Worm (Caenorhabditis elegans) whole organism, L1 larva: ENCODE measurements around the gene Y110A2AL.4.

Experiments used
- C04F5.9 ChIP-seq: sonication (generic microtip); optimal IDR thresholded peaks from 2 replicates; lab custom pipeline; 2016; ENCODE audit warnings: missing genetic modification characterization, missing compliant biosample characterization
- C16A3.4 ChIP-seq: fragments of 150-350 bp; optimal IDR thresholded peaks from 2 replicates; lab custom pipeline; 2014; ENCODE audit warnings: missing biosample characterization, missing genetic modification characterization
- C34B4.2 ChIP-seq: sonication (generic microtip); optimal IDR thresholded peaks from 2 replicates; lab custom pipeline; 2017; ENCODE audit warnings: mild to moderate bottlenecking, missing genetic modification characterization, missing compliant biosample characterization
- Y116A8C.19 ChIP-seq: sonication (generic microtip); optimal IDR thresholded peaks from 2 replicates; lab custom pipeline; 2016; ENCODE audit warnings: missing compliant biosample characterization, missing genetic modification characterization, borderline replicate concordance
- aha-1 ChIP-seq: fragments of 150-350 bp; optimal IDR thresholded peaks from 2 replicates; lab custom pipeline; 2014; ENCODE audit warnings: missing biosample characterization, missing genetic modification characterization
- alr-1 ChIP-seq: fragments of 200-800 bp; sonication (Bioruptor generic); optimal IDR thresholded peaks from 2 replicates; lab custom pipeline; 2018; ENCODE audit warnings: borderline replicate concordance, mild to moderate bottlenecking, missing genetic modification characterization, missing compliant biosample characterization
- aly-2 ChIP-seq: fragments of 150-350 bp; optimal IDR thresholded peaks from 2 replicates; lab custom pipeline; 2014; ENCODE audit warnings: missing biosample characterization, missing genetic modification characterization
- ceh-82 ChIP-seq, 3 experiments: fragments of 150-350 bp in 1 of 3; sonication (generic microtip) in 2 of 3; optimal IDR thresholded peaks; 2 replicates each; lab custom pipeline; 2014 to 2017; ENCODE audit warnings: missing biosample characterization in 3 of 3, missing genetic modification characterization in 3 of 3
- ceh-88 ChIP-seq: fragments of 200-800 bp; sonication (Bioruptor generic); IDR thresholded peaks from 2 replicates; pipeline ENCODE4 v1.3.6; 2022; ENCODE audit warnings: missing genetic modification characterization, missing compliant biosample characterization
- ces-1 ChIP-seq: fragments of 150-350 bp; optimal IDR thresholded peaks from 2 replicates; lab custom pipeline; 2014; ENCODE audit warnings: missing biosample characterization, missing genetic modification reagents, missing genetic modification characterization
- dpl-1 ChIP-seq, 3 experiments: fragments of 150-350 bp in 2 of 3; sonication (generic microtip) in 1 of 3; optimal IDR thresholded peaks; 2 replicates each; lab custom pipeline; 2014 to 2017; ENCODE audit warnings: missing biosample characterization in 3 of 3, missing genetic modification characterization in 3 of 3, missing genetic modification reagents in 3 of 3
- dsc-1 ChIP-seq: sonication (generic microtip); optimal IDR thresholded peaks from 2 replicates; lab custom pipeline; 2016; ENCODE audit warnings: mild to moderate bottlenecking, missing genetic modification characterization, missing compliant biosample characterization
- efl-1 ChIP-seq, 4 experiments: fragments of 150-350 bp; optimal IDR thresholded peaks in 3 of 4; peaks in 1 of 4; 1 replicate in 1 of 4; 2 replicates in 3 of 4; lab custom pipeline; 2014; ENCODE audit warnings: missing biosample characterization in 2 of 4, missing genetic modification characterization in 2 of 4, missing genetic modification reagents in 2 of 4
- efl-3 ChIP-seq: fragments of 200-800 bp; sonication (Bioruptor generic); optimal IDR thresholded peaks from 2 replicates; lab custom pipeline; 2018; ENCODE audit warnings: mild to moderate bottlenecking, missing genetic modification characterization, missing compliant biosample characterization
- egl-27 ChIP-seq, 2 experiments: fragments of 150-350 bp in 1 of 2; sonication (generic microtip); optimal IDR thresholded peaks; 3 replicates each; lab custom pipeline; 2017 to 2018; ENCODE audit warnings: missing biosample characterization in 2 of 2, missing genetic modification characterization in 2 of 2, missing genetic modification reagents in 2 of 2
- elt-2 ChIP-seq: sonication (generic microtip); optimal IDR thresholded peaks from 2 replicates; lab custom pipeline; 2016; ENCODE audit warnings: missing genetic modification characterization, mild to moderate bottlenecking, inconsistent platforms, missing compliant biosample characterization, missing genetic modification reagents
- elt-3 ChIP-seq, 6 experiments: fragments of 150-350 bp in 1 of 6; sonication (generic microtip); optimal IDR thresholded peaks; 2 replicates each; lab custom pipeline; 2017 to 2018; ENCODE audit warnings: missing biosample characterization in 6 of 6, missing genetic modification characterization in 6 of 6, inconsistent platforms in 1 of 6
- ets-5 ChIP-seq: fragments of 200-800 bp; sonication (Bioruptor generic); IDR thresholded peaks from 2 replicates; pipeline ENCODE4 v1.3.6; 2022; ENCODE audit warnings: missing genetic modification characterization, missing compliant biosample characterization
- fkh-10 ChIP-seq: sonication (generic microtip); optimal IDR thresholded peaks from 2 replicates; lab custom pipeline; 2017; ENCODE audit warnings: missing biosample characterization, missing genetic modification reagents, missing genetic modification characterization
- fkh-8 ChIP-seq: sonication (generic microtip); optimal IDR thresholded peaks from 2 replicates; lab custom pipeline; 2016; ENCODE audit warnings: mild to moderate bottlenecking, missing genetic modification characterization, missing compliant biosample characterization
- fos-1 ChIP-seq: fragments of 150-350 bp; optimal IDR thresholded peaks from 2 replicates; lab custom pipeline; 2014; ENCODE audit warnings: missing biosample characterization, missing genetic modification characterization
- hlh-17 ChIP-seq: fragments of 200-800 bp; sonication (Bioruptor generic); optimal IDR thresholded peaks from 2 replicates; lab custom pipeline; 2018; ENCODE audit warnings: missing genetic modification characterization, mild to moderate bottlenecking, missing compliant biosample characterization, moderate library complexity, borderline replicate concordance
- hlh-4 ChIP-seq: sonication (generic microtip); optimal IDR thresholded peaks from 2 replicates; lab custom pipeline; 2016; ENCODE audit warnings: mild to moderate bottlenecking, missing genetic modification characterization, missing compliant biosample characterization
- irx-1 ChIP-seq: sonication (generic microtip); optimal IDR thresholded peaks from 2 replicates; lab custom pipeline; 2016; ENCODE audit warnings: missing genetic modification characterization, missing compliant biosample characterization
- isw-1 ChIP-seq: fragments of 200-800 bp; sonication (Bioruptor generic); IDR thresholded peaks from 2 replicates; pipeline ENCODE4 v1.3.6; 2022; ENCODE audit warnings: missing genetic modification characterization, missing compliant biosample characterization
- lin-15B ChIP-seq: fragments of 150-350 bp; sonication (generic microtip); optimal IDR thresholded peaks from 3 replicates; lab custom pipeline; 2014; ENCODE audit warnings: missing biosample characterization, missing genetic modification characterization
- lin-35 ChIP-seq, 2 experiments: fragments of 150-350 bp; optimal IDR thresholded peaks; 2 replicates each; lab custom pipeline; 2014; ENCODE audit warnings: missing biosample characterization in 2 of 2, missing genetic modification characterization in 2 of 2, missing genetic modification reagents in 2 of 2
- lir-3 ChIP-seq: sonication (generic microtip); optimal IDR thresholded peaks from 2 replicates; lab custom pipeline; 2016; ENCODE audit warnings: mild to moderate bottlenecking, missing genetic modification characterization, moderate library complexity, missing compliant biosample characterization; ENCODE audit not compliant: poor library complexity
- lsy-2 ChIP-seq, 2 experiments: fragments of 150-350 bp; optimal IDR thresholded peaks; 2 replicates each; lab custom pipeline; 2014; ENCODE audit warnings: missing biosample characterization in 2 of 2, missing genetic modification characterization in 2 of 2
- mep-1 ChIP-seq: fragments of 150-350 bp; optimal IDR thresholded peaks from 2 replicates; lab custom pipeline; 2014; ENCODE audit warnings: missing biosample characterization, missing genetic modification characterization
- nhr-11 ChIP-seq: fragments of 150-350 bp; optimal IDR thresholded peaks from 2 replicates; lab custom pipeline; 2014; ENCODE audit warnings: missing biosample characterization, missing genetic modification characterization
- nhr-77 ChIP-seq: fragments of 150-350 bp; optimal IDR thresholded peaks from 2 replicates; lab custom pipeline; 2014; ENCODE audit warnings: missing biosample characterization, missing genetic modification characterization
- nhr-84 ChIP-seq: sonication (generic microtip); optimal IDR thresholded peaks from 2 replicates; lab custom pipeline; 2017; ENCODE audit warnings: missing biosample characterization, missing genetic modification characterization
- nhr-85 ChIP-seq: sonication (generic microtip); peaks from one replicate; lab custom pipeline; 2016; ENCODE audit warnings: missing genetic modification characterization, inconsistent platforms, missing compliant biosample characterization
- pag-3 ChIP-seq: sonication (generic microtip); optimal IDR thresholded peaks from 2 replicates; lab custom pipeline; 2017; ENCODE audit warnings: missing genetic modification characterization, mild to moderate bottlenecking, missing compliant biosample characterization, antibody characterized with exemption, borderline replicate concordance; ENCODE audit not compliant: insufficient read depth
- pqm-1 ChIP-seq: sonication (generic microtip); optimal IDR thresholded peaks from 3 replicates; lab custom pipeline; 2017; ENCODE audit warnings: missing biosample characterization, missing genetic modification characterization
- rnt-1 ChIP-seq: sonication (generic microtip); optimal IDR thresholded peaks from 2 replicates; lab custom pipeline; 2016; ENCODE audit warnings: mild to moderate bottlenecking, missing genetic modification characterization, moderate library complexity, missing compliant biosample characterization
- skn-1 ChIP-seq: fragments of 150-350 bp; optimal IDR thresholded peaks from 2 replicates; lab custom pipeline; 2014; ENCODE audit warnings: missing biosample characterization, missing genetic modification characterization
- tbx-2 ChIP-seq: sonication (generic microtip); optimal IDR thresholded peaks from 2 replicates; lab custom pipeline; 2016; ENCODE audit warnings: missing genetic modification characterization, missing compliant biosample characterization
- tlp-1 ChIP-seq: fragments of 150-350 bp; optimal IDR thresholded peaks from 2 replicates; lab custom pipeline; 2014; ENCODE audit warnings: missing biosample characterization, missing genetic modification characterization
- unc-130 ChIP-seq: fragments of 150-350 bp; optimal IDR thresholded peaks from 2 replicates; lab custom pipeline; 2017; ENCODE audit warnings: missing biosample characterization, missing genetic modification characterization, inconsistent platforms
- unc-30 ChIP-seq: sonication (generic microtip); optimal IDR thresholded peaks from 2 replicates; lab custom pipeline; 2017; ENCODE audit warnings: missing biosample characterization, missing genetic modification characterization
- unc-62 ChIP-seq: fragments of 150-350 bp; optimal IDR thresholded peaks from 2 replicates; lab custom pipeline; 2014; ENCODE audit warnings: missing biosample characterization, missing genetic modification reagents, missing genetic modification characterization
- unc-86 ChIP-seq: sonication (generic microtip); optimal IDR thresholded peaks from 2 replicates; lab custom pipeline; 2016; ENCODE audit warnings: missing genetic modification characterization, missing compliant biosample characterization
- vab-15 ChIP-seq: sonication (generic microtip); optimal IDR thresholded peaks from 2 replicates; lab custom pipeline; 2017; ENCODE audit warnings: missing genotype, mild to moderate bottlenecking, missing genetic modification characterization, missing compliant biosample characterization
- xbp-1 ChIP-seq: sonication (generic microtip); optimal IDR thresholded peaks from 2 replicates; lab custom pipeline; 2016; ENCODE audit warnings: missing genetic modification characterization, missing compliant biosample characterization
- zag-1 ChIP-seq: fragments of 150-350 bp; optimal IDR thresholded peaks from 2 replicates; lab custom pipeline; 2014; ENCODE audit warnings: missing biosample characterization, missing genetic modification characterization
- ztf-4 ChIP-seq: fragments of 150-350 bp; optimal IDR thresholded peaks from 2 replicates; lab custom pipeline; 2014; ENCODE audit warnings: missing biosample characterization, missing genetic modification characterization

The Y110A2AL.4 gene

ce11 chrII:2867701-2868100 is 28.6 kb downstream of the Y110A2AL.4 start, which contains the start of gene Y110A2AL.2:
Y110A2AL.2 (plus strand) TSS chrII:2868001.
- TF ChIP-seq C16A3.4 (no peak), lir-3 (no peak), lsy-2 (tag; optimal IDR thresholded peaks at IDR 0.05; lab: Kevin White, UChicago) (no peak), pqm-1 (tag; lab: Kevin White, UChicago) (no peak), unc-62 (no peak), irx-1 (tag; lab: Kevin White, UChicago) (no peak), C04F5.9 (no peak), hlh-4 (no peak), nhr-77 (tag; lab: Kevin White, UChicago) (no peak), elt-2 (tag; lab: Kevin White, UChicago) (no peak), isw-1 (GFP tag; lab: Robert Waterston, UW) (no peak), unc-86 (tag; lab: Kevin White, UChicago) (no peak), mep-1 (no peak), tbx-2 (no peak), nhr-11 (no peak), lin-35 (GFP tag; optimal IDR thresholded peaks at IDR 0.05; lab: Kevin White, UChicago) (no peak), xbp-1 (tag; lab: Kevin White, UChicago) (no peak), nhr-84 (tag; lab: Kevin White, UChicago) (no peak)
- TF ChIP-seq, all 84 proteins: peak for 0

- no peak for TF ChIP-seq dpl-1 (GFP tag; optimal IDR thresholded peaks at IDR 0.05; lab: Kevin White, UChicago)
- TF ChIP-seq mep-1, result no peak
Measured at ce11 chrII:2871816-2872215, 32.7 kb downstream of the Y110A2AL.4 start, which contains the start of gene Y110A2AL.10. Y110A2AL.10 (minus strand) TSS chrII:2871916.

ce11 chrII:2874801-2875200 is 35.7 kb downstream of the Y110A2AL.4 start, which contains the start of gene Y110A2AL.1:
Y110A2AL.1 (plus strand) TSS chrII:2875101.
- TF ChIP-seq fos-1 (tag; lab: Kevin White, UChicago), result no peak
- TF ChIP-seq ztf-4 (tag; lab: Kevin White, UChicago), result no peak
- TF ChIP-seq vab-15 (tag; lab: Kevin White, UChicago), result no peak
- no peak for TF ChIP-seq efl-3 (GFP tag; lab: Kevin White, UChicago)
- no peak for TF ChIP-seq aly-2
- no peak for TF ChIP-seq lin-15B (tag; lab: Kevin White, UChicago)
- TF ChIP-seq elt-3 (tag; optimal IDR thresholded peaks at IDR 0.05; lab: Kevin White, UChicago), result no peak
- TF ChIP-seq efl-1 (optimal IDR thresholded peaks at IDR 0.05; lab: Kevin White, UChicago), result no peak
- TF ChIP-seq efl-1 (GFP tag; optimal IDR thresholded peaks at IDR 0.05 in 1 of 2; lab: Kevin White, UChicago), result no peak
- TF ChIP-seq alr-1 (tag; lab: Kevin White, UChicago), result no peak
- no peak for TF ChIP-seq ceh-82 (tag; optimal IDR thresholded peaks at IDR 0.05; lab: Kevin White, UChicago)
- no peak for TF ChIP-seq unc-30
- no peak for TF ChIP-seq pag-3 (tag; lab: Kevin White, UChicago)
- no peak for TF ChIP-seq fkh-8 (tag; lab: Kevin White, UChicago)
- no peak for TF ChIP-seq ets-5 (GFP tag; lab: Robert Waterston, UW)
- no peak for TF ChIP-seq aha-1 (tag; lab: Kevin White, UChicago)

DNA sequence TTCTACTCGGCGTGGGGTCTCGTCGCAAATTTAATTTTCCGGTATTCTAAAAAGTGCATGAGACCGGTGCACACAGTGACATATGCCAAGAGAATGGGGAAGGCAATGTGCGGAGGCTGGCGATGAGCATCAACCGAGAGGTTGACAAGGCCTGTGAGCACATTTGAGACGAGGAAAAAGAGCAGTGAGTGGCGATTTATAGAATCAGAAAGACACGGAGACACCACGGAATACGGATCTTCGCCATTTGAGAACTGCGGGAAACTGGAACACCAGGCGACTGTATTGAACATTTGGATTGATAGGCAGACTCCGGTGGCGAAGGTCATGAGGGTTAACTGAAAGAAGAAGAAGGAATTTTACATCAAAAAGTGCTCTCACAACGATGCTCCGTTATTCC is 39.8 kb downstream of the Y110A2AL.4 start:
- no peak for TF ChIP-seq rnt-1 (tag; lab: Kevin White, UChicago)
- TF ChIP-seq vab-15 (tag; lab: Kevin White, UChicago), result no peak
- no peak for TF ChIP-seq zag-1 (tag; lab: Kevin White, UChicago)
- no peak for TF ChIP-seq lsy-2 (tag; optimal IDR thresholded peaks at IDR 0.05; lab: Kevin White, UChicago)
- no peak for TF ChIP-seq dsc-1 (tag; lab: Kevin White, UChicago)
- no peak for TF ChIP-seq Y116A8C.19 (tag; lab: Kevin White, UChicago)
- no peak for TF ChIP-seq tlp-1
- TF ChIP-seq nhr-85, result no peak
- no peak for TF ChIP-seq unc-130 (tag; lab: Kevin White, UChicago)
- no peak for TF ChIP-seq alr-1 (tag; lab: Kevin White, UChicago)
- TF ChIP-seq C34B4.2 (tag; lab: Kevin White, UChicago), result no peak
- no peak for TF ChIP-seq efl-1 (optimal IDR thresholded peaks at IDR 0.05; lab: Kevin White, UChicago)
- no peak for TF ChIP-seq efl-1 (GFP tag; optimal IDR thresholded peaks at IDR 0.05 in 1 of 2; lab: Kevin White, UChicago)
- no peak for TF ChIP-seq ztf-4 (tag; lab: Kevin White, UChicago)
- no peak for TF ChIP-seq ets-5 (GFP tag; lab: Robert Waterston, UW)
- no peak for TF ChIP-seq ces-1
- TF ChIP-seq fkh-10 (GFP tag; lab: Kevin White, UChicago), result no peak
- TF ChIP-seq skn-1, result no peak
- TF ChIP-seq ceh-88 (GFP tag; lab: Robert Waterston, UW), result no peak
- no peak for TF ChIP-seq hlh-17
- no peak for TF ChIP-seq egl-27 (tag; optimal IDR thresholded peaks at IDR 0.05; lab: Kevin White, UChicago)
